Worm (Caenorhabditis elegans): ENCODE data around the gene glb-10.

Gene glb-10

ce11 chrII:6355396-6356346 lies 46.6 kb upstream of the glb-10 start, which contains the start of gene C32D5.11 (continued):
- TF ChIP-seq arid-1 (GFP tag; conservative IDR thresholded peaks at IDR 0.05) = no peak; the same call in 1 of the 2 replicates
- TF ChIP-seq gei-8 (GFP tag; optimal IDR thresholded peaks at IDR 0.05) = no peak
- TF ChIP-seq nhr-25 (tag; optimal IDR thresholded peaks at IDR 0.05; ENCODE audit: borderline replicate concordance, insufficient read depth) = peak; percentile 14
- TF ChIP-seq ctbp-1 (GFP tag; IDR thresholded peaks at IDR 0.05) = no peak
- TF ChIP-seq daf-12 (tag; optimal IDR thresholded peaks at IDR 0.05) = no peak
- TF ChIP-seq F37D6.2 (tag; optimal IDR thresholded peaks at IDR 0.05) = peak; percentile 0
- TF ChIP-seq Y105C5A.15 (GFP tag; IDR thresholded peaks at IDR 0.05) = no peak
- 0 out of 2 replicates have a peak, but pooled peaks have one; percentile 8 for TF ChIP-seq ZK337.2 (GFP tag; IDR thresholded peaks at IDR 0.05)
- no peak for TF ChIP-seq nhr-10 (tag; optimal IDR thresholded peaks at IDR 0.05)
- TF ChIP-seq lin-38 (GFP tag; IDR thresholded peaks at IDR 0.05) = peak; percentile 65
- TF ChIP-seq lin-39 (tag; optimal IDR thresholded peaks at IDR 0.05) = no peak
- peak; percentile 44 for TF ChIP-seq T20F7.1 (GFP tag; optimal IDR thresholded peaks at IDR 0.05)
- TF ChIP-seq daf-19 (GFP tag; conservative IDR thresholded peaks at IDR 0.05) = no peak
- no peak for TF ChIP-seq nhr-6 (tag; optimal IDR thresholded peaks at IDR 0.05)
- TF ChIP-seq rbr-2 (tag; optimal IDR thresholded peaks at IDR 0.05) = peak; percentile 69
- no peak for TF ChIP-seq attf-4 (tag; optimal IDR thresholded peaks at IDR 0.05)
- no peak for TF ChIP-seq dmd-9 (GFP tag; IDR thresholded peaks at IDR 0.05)
- TF ChIP-seq tag-97 (GFP tag; IDR thresholded peaks at IDR 0.05) = no peak
- no peak for TF ChIP-seq zip-11 (GFP tag; IDR thresholded peaks at IDR 0.05)
- no peak for TF ChIP-seq dmd-8 (GFP tag; IDR thresholded peaks at IDR 0.05)
- TF ChIP-seq sdz-12 (GFP tag; optimal IDR thresholded peaks at IDR 0.05) = no peak
- TF ChIP-seq zag-1 (tag; optimal IDR thresholded peaks at IDR 0.05) = no peak
- TF ChIP-seq pqm-1 (tag; optimal IDR thresholded peaks at IDR 0.05) = no peak
- no peak for TF ChIP-seq ceh-20 (GFP tag; IDR thresholded peaks at IDR 0.05)
- no peak for TF ChIP-seq lim-7 (GFP tag; IDR thresholded peaks at IDR 0.05)

ce11 chrII:6351887-6352286 lies 42.8 kb upstream of the glb-10 start, which contains the start of gene C32D5.10:
Gene C32D5.10, minus strand, starts transcription at chrII:6351987.
- TF ChIP-seq aha-1 (tag) (no peak), nhr-25 (tag; optimal IDR thresholded peaks at IDR 0.05; ENCODE audit: borderline replicate concordance, insufficient read depth) (no peak), ceh-20 (GFP tag; IDR thresholded peaks at IDR 0.05) (no peak)

- TF ChIP-seq snpc-4 (tag; optimal IDR thresholded peaks at IDR 0.05) = no peak
- no peak for TF ChIP-seq nhr-237 (tag; optimal IDR thresholded peaks at IDR 0.05)
- no peak for TF ChIP-seq dve-1 (tag; optimal IDR thresholded peaks at IDR 0.05; ENCODE audit: insufficient read depth)
- no peak for TF ChIP-seq dmd-6 (GFP tag; IDR thresholded peaks at IDR 0.05)
- no peak for TF ChIP-seq ceh-32 (tag; optimal IDR thresholded peaks at IDR 0.05; ENCODE audit: poor library complexity)
- no peak for TF ChIP-seq lin-39 (tag; optimal IDR thresholded peaks at IDR 0.05)
- no peak for TF ChIP-seq ctbp-1 (GFP tag; IDR thresholded peaks at IDR 0.05)
- no peak for TF ChIP-seq F37D6.2 (tag; optimal IDR thresholded peaks at IDR 0.05)
- TF ChIP-seq nhr-10 (tag; optimal IDR thresholded peaks at IDR 0.05) = no peak
- TF ChIP-seq hif-1 (tag; optimal IDR thresholded peaks at IDR 0.05) = no peak
- no peak for TF ChIP-seq arid-1 (GFP tag; conservative IDR thresholded peaks at IDR 0.05)
- TF ChIP-seq ceh-28 (tag; optimal IDR thresholded peaks at IDR 0.05) = no peak
- TF ChIP-seq Y48G9A.11 (GFP tag; IDR thresholded peaks at IDR 0.05) = no peak
Measured at ce11 chrII:6349968-6350367, 40.9 kb upstream of the glb-10 start.

- TF ChIP-seq ZK337.2 (GFP tag; IDR thresholded peaks at IDR 0.05) = no peak
- peak; percentile 79; the same call in 1 of the 2 replicates for TF ChIP-seq mdt-29 (GFP tag; IDR thresholded peaks at IDR 0.05)
- peak; percentile 11 for TF ChIP-seq nhr-76 (tag; optimal IDR thresholded peaks at IDR 0.05)
- peak; percentile 56 to 92 for TF ChIP-seq lsy-2 (tag; optimal IDR thresholded peaks at IDR 0.05)
- no peak for TF ChIP-seq F44E2.7 (GFP tag; IDR thresholded peaks at IDR 0.05)
- no peak for TF ChIP-seq unc-130 (GFP tag; optimal IDR thresholded peaks at IDR 0.05)
- TF ChIP-seq T20F7.1 (GFP tag; optimal IDR thresholded peaks at IDR 0.05) = peak; percentile 51
- peak; percentile 77 for TF ChIP-seq set-16 (GFP tag; IDR thresholded peaks at IDR 0.05)
- TF ChIP-seq spr-1 (tag; optimal IDR thresholded peaks at IDR 0.05) = peak; percentile 58
- TF ChIP-seq ceh-28 (tag; optimal IDR thresholded peaks at IDR 0.05) = peak; percentile 20
- no peak for TF ChIP-seq D1046.2 (GFP tag; IDR thresholded peaks at IDR 0.05)
- TF ChIP-seq daf-16 (GFP tag; optimal IDR thresholded peaks at IDR 0.05) = peak; percentile 39 to 42
- peak; percentile 88 for TF ChIP-seq daf-16 (tag; optimal IDR thresholded peaks at IDR 0.05)
- TF ChIP-seq mes-2 (tag; optimal IDR thresholded peaks at IDR 0.05; ENCODE audit: poor library complexity, severe bottlenecking) = peak; percentile 86
Measured at ce11 chrII:6348360-6348759, 39.3 kb upstream of the glb-10 start.
